Worm (Caenorhabditis elegans) whole organism, late embryonic: ENCODE results near the gene ZK177.2.

Experiments
- ama-1 ChIP-seq: fragments of 150-350 bp; optimal IDR thresholded peaks from 2 replicates; lab custom pipeline; 2014
- ceh-14 ChIP-seq: sonication (generic microtip); optimal IDR thresholded peaks from 2 replicates; lab custom pipeline; 2016; ENCODE audit warnings: missing genotype, missing genetic modification characterization, missing compliant biosample characterization
- ceh-34 ChIP-seq: sonication (generic microtip); optimal IDR thresholded peaks from 2 replicates; lab custom pipeline; 2016; ENCODE audit warnings: mild to moderate bottlenecking, missing genetic modification characterization, missing compliant biosample characterization
- fkh-10 ChIP-seq: fragments of 150-350 bp; optimal IDR thresholded peaks from 2 replicates; lab custom pipeline; 2014; ENCODE audit warnings: missing biosample characterization, missing genetic modification reagents, missing genetic modification characterization
- lim-6 ChIP-seq: sonication (generic microtip); optimal IDR thresholded peaks from 2 replicates; lab custom pipeline; 2016; ENCODE audit warnings: missing genetic modification characterization, missing compliant biosample characterization
- nhr-11 ChIP-seq: fragments of 150-350 bp; optimal IDR thresholded peaks from 2 replicates; lab custom pipeline; 2014; ENCODE audit warnings: missing biosample characterization, missing genetic modification characterization

- TF ChIP-seq nhr-11 (tag; lab: Kevin White, UChicago), result no peak
- no peak for TF ChIP-seq ceh-34
- TF ChIP-seq fkh-10, result no peak
- no peak for TF ChIP-seq lim-6 (tag; lab: Kevin White, UChicago)
- no peak for TF ChIP-seq ama-1 (lab: Kevin White, UChicago)
- TF ChIP-seq ceh-14 (tag; lab: Kevin White, UChicago), result no peak
Observed at ce11 chrII:5478318-5478717, 40.7 kb upstream of the ZK177.2 start, which contains the start of gene F56D1.1.
